Fruit fly (Drosophila melanogaster): Measurements from ENCODE around the gene vkg.

The vkg gene

DNA sequence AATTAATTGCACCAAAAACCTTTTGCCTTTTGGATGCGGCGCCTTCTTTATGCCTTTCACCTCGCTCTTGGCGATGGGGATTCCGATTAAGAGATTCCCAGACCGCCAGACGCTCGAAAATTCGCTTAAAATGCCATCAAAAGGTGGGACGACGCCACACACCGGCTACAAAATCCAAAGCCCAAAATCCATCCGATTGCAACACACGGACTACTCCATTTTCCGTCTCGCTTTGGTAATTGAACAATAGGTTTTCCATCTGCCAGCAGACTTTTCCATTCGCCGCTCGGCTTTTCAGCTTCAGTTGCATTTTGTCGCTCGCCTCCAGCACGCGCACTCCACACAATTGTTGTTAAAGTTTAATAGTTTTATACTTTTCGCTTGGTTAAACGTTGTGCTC, 32.5 kb upstream of the vkg start, which contains the start of gene qtc:
TSS of gene qtc (plus strand) at position 301 of the 400 bp plus-strand sequence.
- TF ChIP-seq Abd-B (GFP tag; optimal IDR thresholded peaks at IDR 0.05): no peak
- TF ChIP-seq Dif (GFP tag; optimal IDR thresholded peaks at IDR 0.05; ENCODE audit: partially characterized antibody): no peak
- TF ChIP-seq sage (GFP tag; optimal IDR thresholded peaks at IDR 0.05): no peak
- no peak for TF ChIP-seq Vsx2 (GFP tag; optimal IDR thresholded peaks at IDR 0.05; ENCODE audit: partially characterized antibody)

DNA sequence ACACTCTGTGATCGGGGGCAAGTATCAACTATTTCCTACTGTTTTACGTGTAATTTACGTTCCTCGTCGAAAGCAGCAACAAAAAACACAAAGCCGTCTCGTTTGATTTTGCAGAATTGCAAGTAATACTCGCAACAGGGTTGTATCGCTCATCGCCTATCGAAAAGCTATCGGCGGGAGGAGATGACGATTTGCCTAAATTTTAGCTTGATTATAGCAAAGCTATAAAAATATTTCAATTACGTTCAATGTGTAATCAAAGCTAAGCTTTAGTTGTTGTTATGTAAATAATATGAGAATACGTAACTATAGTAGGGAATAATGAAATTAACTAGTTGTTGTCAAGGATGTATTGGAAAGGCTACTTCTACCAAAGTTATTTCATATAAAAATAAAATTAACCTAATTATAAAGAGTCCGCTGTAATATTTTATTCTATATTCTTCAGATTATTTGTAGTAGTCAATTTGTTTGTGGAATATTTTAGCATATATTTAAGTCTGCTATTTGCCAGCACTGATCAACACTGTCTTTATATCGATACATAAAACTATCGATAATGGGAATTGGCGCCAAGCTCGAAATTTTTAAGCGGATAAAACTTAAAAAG, 31.8 kb upstream of the vkg start, which contains the start of gene Rpn11:
TSS of gene Rpn11 (minus strand) at position 146 of the 610 bp plus-strand sequence.
- no peak for TF ChIP-seq Mio (GFP tag; optimal IDR thresholded peaks at IDR 0.05)
- peak; percentile 91 for TF ChIP-seq Myc (optimal IDR thresholded peaks at IDR 0.05)
- no peak for TF ChIP-seq Abd-B (GFP tag; optimal IDR thresholded peaks at IDR 0.05)
- peak; percentile 10 for TF ChIP-seq Hnf4 (GFP tag; optimal IDR thresholded peaks at IDR 0.05)
- TF ChIP-seq psq (GFP tag; optimal IDR thresholded peaks at IDR 0.05): peak; percentile 41
- TF ChIP-seq N (GFP tag; optimal IDR thresholded peaks at IDR 0.05): no peak
- TF ChIP-seq br (GFP tag; optimal IDR thresholded peaks at IDR 0.05): peak; percentile 43
- no peak for TF ChIP-seq Dif (GFP tag; optimal IDR thresholded peaks at IDR 0.05; ENCODE audit: partially characterized antibody)
- TF ChIP-seq Hr83 (GFP tag; optimal IDR thresholded peaks at IDR 0.05; ENCODE audit: poor library complexity, severe bottlenecking): peak; percentile 5
- TF ChIP-seq brk (GFP tag; optimal IDR thresholded peaks at IDR 0.05): peak; percentile 54
- TF ChIP-seq Vsx2 (GFP tag; optimal IDR thresholded peaks at IDR 0.05; ENCODE audit: partially characterized antibody): no peak
- TF ChIP-seq dmrt93B (GFP tag; optimal IDR thresholded peaks at IDR 0.05): peak; percentile 39
- TF ChIP-seq jim (GFP tag; optimal IDR thresholded peaks at IDR 0.05): no peak
- TF ChIP-seq dl (GFP tag; optimal IDR thresholded peaks at IDR 0.05; ENCODE audit: insufficient read depth in 1 of 2, partially characterized antibody in 2 of 2): no peak
- TF ChIP-seq dsf (GFP tag; optimal IDR thresholded peaks at IDR 0.05; ENCODE audit: borderline replicate concordance): no peak
- no peak for TF ChIP-seq CG32264 (GFP tag; optimal IDR thresholded peaks at IDR 0.05)
- no peak for TF ChIP-seq Rel (GFP tag; optimal IDR thresholded peaks at IDR 0.05)
- TF ChIP-seq Rel (tag; optimal IDR thresholded peaks at IDR 0.05): no peak
- peak; percentile 42 for TF ChIP-seq rgr (GFP tag; optimal IDR thresholded peaks at IDR 0.05)
- TF ChIP-seq h (GFP tag; optimal IDR thresholded peaks at IDR 0.05): peak; percentile 69
- TF ChIP-seq woc (GFP tag; optimal IDR thresholded peaks at IDR 0.05): peak; percentile 81
- no peak for TF ChIP-seq sage (GFP tag; optimal IDR thresholded peaks at IDR 0.05)
- TF ChIP-seq pan (optimal IDR thresholded peaks at IDR 0.05): no peak
- TF ChIP-seq fru (GFP tag; optimal IDR thresholded peaks at IDR 0.05): peak; percentile 66
- TF ChIP-seq Dfd (GFP tag; optimal IDR thresholded peaks at IDR 0.05): no peak
- TF ChIP-seq OdsH (GFP tag; optimal IDR thresholded peaks at IDR 0.05): no peak
- TF ChIP-seq usp (GFP tag; optimal IDR thresholded peaks at IDR 0.05): no peak
- TF ChIP-seq lola (GFP tag; optimal IDR thresholded peaks at IDR 0.05): no peak
- TF ChIP-seq GATAd (GFP tag; optimal IDR thresholded peaks at IDR 0.05): no peak
- no peak for TF ChIP-seq tai (GFP tag; optimal IDR thresholded peaks at IDR 0.05)
- peak; percentile 43 for TF ChIP-seq CG9705 (GFP tag; optimal IDR thresholded peaks at IDR 0.05)
- TF ChIP-seq CrebA (GFP tag; optimal IDR thresholded peaks at IDR 0.05; ENCODE audit: borderline replicate concordance): no peak
- TF ChIP-seq Hr78 (GFP tag; optimal IDR thresholded peaks at IDR 0.05): no peak
- TF ChIP-seq ey (GFP tag; optimal IDR thresholded peaks at IDR 0.05): peak; percentile 8
- TF ChIP-seq sv (GFP tag; optimal IDR thresholded peaks at IDR 0.05): peak; percentile 26
- peak; percentile 73 for TF ChIP-seq Sp1 (GFP tag; optimal IDR thresholded peaks at IDR 0.05)
- peak; percentile 69 for TF ChIP-seq HLH106 (tag; optimal IDR thresholded peaks at IDR 0.05)
- TF ChIP-seq Jra (GFP tag; optimal IDR thresholded peaks at IDR 0.05): peak; percentile 66
- TF ChIP-seq foxo (GFP tag; optimal IDR thresholded peaks at IDR 0.05): peak in 1 of 2 experiments; percentile 74

DNA sequence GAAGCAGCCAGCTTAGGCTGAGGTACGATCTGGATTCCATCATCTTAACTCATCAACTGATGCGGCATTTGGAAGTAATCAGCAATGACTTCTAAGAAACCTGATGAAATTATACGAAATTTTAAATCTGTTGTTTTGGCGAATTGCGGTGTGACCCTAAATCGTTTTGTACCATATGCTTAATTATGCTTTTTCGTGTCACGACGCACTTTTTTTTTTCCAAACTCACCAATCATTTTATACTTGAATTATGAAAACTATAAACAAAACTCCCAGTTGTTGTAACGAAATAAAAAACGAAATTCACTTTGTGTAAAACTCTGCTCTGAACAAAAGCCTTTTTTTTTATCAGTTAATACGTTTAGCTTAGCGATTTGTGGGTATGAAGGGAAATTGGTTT, 30.1 kb upstream of the vkg start, which contains the start of gene Nepl3:
TSS of gene Nepl3 (minus strand) at position 155 of the 400 bp plus-strand sequence.
- TF ChIP-seq Jra (GFP tag; optimal IDR thresholded peaks at IDR 0.05) (no peak), woc (GFP tag; optimal IDR thresholded peaks at IDR 0.05) (peak; percentile 8)

All from whole organism, wandering third instar larva.